Worm (Caenorhabditis elegans) whole organism, early embryonic: ENCODE results near the gene lfi-1.

Experiments used
- B0310.2 ChIP-seq: sonication (generic microtip); optimal IDR thresholded peaks from 2 replicates; lab custom pipeline; 2016; ENCODE audit warnings: mild to moderate bottlenecking, missing genetic modification characterization, missing compliant biosample characterization
- F13C5.2 ChIP-seq: sonication (generic microtip); optimal IDR thresholded peaks from 2 replicates; lab custom pipeline; 2017; ENCODE audit warnings: mild to moderate bottlenecking, missing genetic modification characterization, inconsistent platforms, missing compliant biosample characterization
- aly-1 ChIP-seq: sonication (generic microtip); optimal IDR thresholded peaks from 2 replicates; lab custom pipeline; 2016; ENCODE audit warnings: missing genetic modification characterization, missing compliant biosample characterization
- ama-1 ChIP-seq: fragments of 150-350 bp; optimal IDR thresholded peaks from 2 replicates; lab custom pipeline; 2014
- ceh-13 ChIP-seq: fragments of 200-800 bp; sonication (Bioruptor generic); optimal IDR thresholded peaks from 2 replicates; lab custom pipeline; 2018; ENCODE audit warnings: mild to moderate bottlenecking, missing genetic modification characterization, missing compliant biosample characterization
- ceh-36 ChIP-seq: sonication (generic microtip); optimal IDR thresholded peaks from 2 replicates; lab custom pipeline; 2016; ENCODE audit warnings: missing genetic modification characterization, inconsistent platforms, missing compliant biosample characterization
- ets-7 ChIP-seq: sonication (generic microtip); optimal IDR thresholded peaks from 2 replicates; lab custom pipeline; 2016; ENCODE audit warnings: missing genotype, missing genetic modification characterization, missing compliant biosample characterization
- flt-1 ChIP-seq: fragments of 200-800 bp; sonication (Bioruptor generic); IDR thresholded peaks from 2 replicates; pipeline ENCODE4 v1.3.6; 2022; ENCODE audit warnings: missing genetic modification characterization, missing compliant biosample characterization
- hmg-4 ChIP-seq: fragments of 200-800 bp; sonication (Bioruptor generic); optimal IDR thresholded peaks from 2 replicates; lab custom pipeline; 2018; ENCODE audit warnings: mild to moderate bottlenecking, missing genetic modification characterization, missing compliant biosample characterization
- sea-1 ChIP-seq: fragments of 200-800 bp; sonication (Bioruptor generic); conservative IDR thresholded peaks from 2 replicates; pipeline ENCODE4 v1.3.6; 2022; ENCODE audit warnings: missing genetic modification characterization, missing compliant biosample characterization
- tbx-11 ChIP-seq: fragments of 200-800 bp; sonication (Bioruptor generic); IDR thresholded peaks from 2 replicates; pipeline ENCODE4 v1.3.6; 2022; ENCODE audit warnings: missing genetic modification characterization, missing compliant biosample characterization
- tra-4 ChIP-seq: sonication (generic microtip); optimal IDR thresholded peaks from 2 replicates; lab custom pipeline; 2017; ENCODE audit warnings: missing genetic modification characterization, missing compliant biosample characterization

- TF ChIP-seq ama-1 (lab: Kevin White, UChicago) (no peak), ets-7 (tag; lab: Kevin White, UChicago) (no peak), flt-1 (no peak), tra-4 (tag; lab: Kevin White, UChicago) (no peak), B0310.2 (tag; lab: Kevin White, UChicago) (no peak), tbx-11 (GFP tag; lab: Robert Waterston, UW) (no peak), ceh-36 (no peak), F13C5.2 (no peak), sea-1 (no peak), aly-1 (tag; lab: Kevin White, UChicago) (no peak), ceh-13 (GFP tag; lab: Kevin White, UChicago) (no peak), hmg-4 (no peak)
These were observed 4.5 kb upstream of the lfi-1 start for ce11 chrX:4972039-4972581.
